Fruit fly (Drosophila melanogaster): ENCODE data around the gene CG43060.

Gene CG43060

dm6 chr3R:8032923-8033478, 8.0 kb upstream of the CG43060 start, which contains the start of the genes CG11035 and unc-45:
CG11035 (minus strand) TSS chr3R:8033009.
unc-45 (plus strand) TSS chr3R:8033301.
- TF ChIP-seq Hnf4 (GFP tag; optimal IDR thresholded peaks at IDR 0.05) (peak; percentile 66), pan (optimal IDR thresholded peaks at IDR 0.05) (no peak), brk (GFP tag; optimal IDR thresholded peaks at IDR 0.05) (peak; percentile 13), woc (GFP tag; optimal IDR thresholded peaks at IDR 0.05) (peak; percentile 83), Mio (GFP tag; optimal IDR thresholded peaks at IDR 0.05) (no peak), Hr78 (GFP tag; optimal IDR thresholded peaks at IDR 0.05) (no peak), CG9705 (GFP tag; optimal IDR thresholded peaks at IDR 0.05) (peak; percentile 8), Myc (optimal IDR thresholded peaks at IDR 0.05) (peak; percentile 55), OdsH (GFP tag; optimal IDR thresholded peaks at IDR 0.05) (no peak), N (GFP tag; optimal IDR thresholded peaks at IDR 0.05) (no peak), dl (GFP tag; optimal IDR thresholded peaks at IDR 0.05; ENCODE audit: insufficient read depth in 1 of 2, partially characterized antibody in 2 of 2) (no peak), jim (GFP tag; optimal IDR thresholded peaks at IDR 0.05) (no peak), GATAd (GFP tag; optimal IDR thresholded peaks at IDR 0.05) (no peak), fru (GFP tag; optimal IDR thresholded peaks at IDR 0.05) (peak; percentile 37), br (GFP tag; optimal IDR thresholded peaks at IDR 0.05) (no peak), Abd-B (GFP tag; optimal IDR thresholded peaks at IDR 0.05) (no peak), sv (GFP tag; optimal IDR thresholded peaks at IDR 0.05) (no peak), h (GFP tag; optimal IDR thresholded peaks at IDR 0.05) (peak; percentile 54), Dif (GFP tag; optimal IDR thresholded peaks at IDR 0.05; ENCODE audit: partially characterized antibody) (no peak), Hr83 (GFP tag; optimal IDR thresholded peaks at IDR 0.05; ENCODE audit: poor library complexity, severe bottlenecking) (no peak), HLH106 (tag; optimal IDR thresholded peaks at IDR 0.05) (peak; percentile 72), Sp1 (GFP tag; optimal IDR thresholded peaks at IDR 0.05) (peak; percentile 50), foxo (GFP tag; optimal IDR thresholded peaks at IDR 0.05) (peak in 1 of 2 experiments; percentile 48), tai (GFP tag; optimal IDR thresholded peaks at IDR 0.05) (no peak), psq (GFP tag; optimal IDR thresholded peaks at IDR 0.05) (no peak), Rel (GFP tag; optimal IDR thresholded peaks at IDR 0.05) (no peak), Rel (tag; optimal IDR thresholded peaks at IDR 0.05) (peak; percentile 23), sage (GFP tag; optimal IDR thresholded peaks at IDR 0.05) (peak; percentile 54), Vsx2 (GFP tag; optimal IDR thresholded peaks at IDR 0.05; ENCODE audit: partially characterized antibody) (no peak), rgr (GFP tag; optimal IDR thresholded peaks at IDR 0.05) (peak; percentile 17), CrebA (GFP tag; optimal IDR thresholded peaks at IDR 0.05; ENCODE audit: borderline replicate concordance) (no peak), CG32264 (GFP tag; optimal IDR thresholded peaks at IDR 0.05) (no peak), usp (GFP tag; optimal IDR thresholded peaks at IDR 0.05) (no peak), ey (GFP tag; optimal IDR thresholded peaks at IDR 0.05) (no peak), lola (GFP tag; optimal IDR thresholded peaks at IDR 0.05) (no peak), dmrt93B (GFP tag; optimal IDR thresholded peaks at IDR 0.05) (no peak), Dfd (GFP tag; optimal IDR thresholded peaks at IDR 0.05) (no peak), Jra (GFP tag; optimal IDR thresholded peaks at IDR 0.05) (peak; percentile 46), dsf (GFP tag; optimal IDR thresholded peaks at IDR 0.05; ENCODE audit: borderline replicate concordance) (peak; percentile 10)

- TF ChIP-seq fru (GFP tag; optimal IDR thresholded peaks at IDR 0.05) (peak; percentile 46), sv (GFP tag; optimal IDR thresholded peaks at IDR 0.05) (no peak), Hnf4 (GFP tag; optimal IDR thresholded peaks at IDR 0.05) (peak; percentile 27), rgr (GFP tag; optimal IDR thresholded peaks at IDR 0.05) (peak; percentile 48), br (GFP tag; optimal IDR thresholded peaks at IDR 0.05) (peak; percentile 1), dmrt93B (GFP tag; optimal IDR thresholded peaks at IDR 0.05) (no peak), h (GFP tag; optimal IDR thresholded peaks at IDR 0.05) (peak; percentile 23), Dfd (GFP tag; optimal IDR thresholded peaks at IDR 0.05) (no peak), foxo (GFP tag; optimal IDR thresholded peaks at IDR 0.05) (peak in 1 of 2 experiments; percentile 53), HLH106 (tag; optimal IDR thresholded peaks at IDR 0.05) (peak; percentile 42)
Measured at dm6 chr3R:8037896-8038295, 3.1 kb upstream of the CG43060 start.
